Fruit fly (Drosophila melanogaster) whole organism, embryonic: ENCODE results near the gene CG7029.

ENCODE experiments used
- Atf3 ChIP-seq: fragments of 200-800 bp; sonication (Bioruptor generic); optimal IDR thresholded peaks from 3 replicates; lab custom pipeline; 2016; ENCODE audit warnings: missing biosample characterization, missing genetic modification characterization
- BtbVII ChIP-seq: fragments of 200-800 bp; sonication (Bioruptor generic); optimal IDR thresholded peaks from 3 replicates; lab custom pipeline; 2017; ENCODE audit warnings: missing biosample characterization, mild to moderate bottlenecking, missing genetic modification characterization
- CG10366 ChIP-seq: fragments of 200-800 bp; sonication (Bioruptor generic); IDR thresholded peaks from 2 replicates; pipeline ENCODE4 v1.3.6; 2022; ENCODE audit warnings: missing biosample characterization, missing genetic modification characterization
- CG11456 ChIP-seq: fragments of 200-800 bp; sonication (Bioruptor generic); IDR thresholded peaks from 3 replicates; pipeline ENCODE4 v1.3.6; 2022; ENCODE audit warnings: missing biosample characterization, missing genetic modification characterization
- CG12659 ChIP-seq: fragments of 200-800 bp; sonication (Bioruptor generic); optimal IDR thresholded peaks from 3 replicates; lab custom pipeline; 2017; ENCODE audit warnings: mild to moderate bottlenecking, missing biosample characterization, missing genetic modification reagents, missing genetic modification characterization
- CG13296 ChIP-seq: fragments of 200-800 bp; sonication (Bioruptor generic); optimal IDR thresholded peaks from 3 replicates; lab custom pipeline; 2018; ENCODE audit warnings: missing biosample characterization, mild to moderate bottlenecking, missing genetic modification characterization
- CG13424 ChIP-seq: fragments of 200-800 bp; sonication (Bioruptor generic); optimal IDR thresholded peaks from 2 replicates; lab custom pipeline; 2019; ENCODE audit warnings: missing biosample characterization, mild to moderate bottlenecking, missing genetic modification characterization, moderate library complexity
- CG14710 ChIP-seq: fragments of 200-800 bp; sonication (Bioruptor generic); optimal IDR thresholded peaks from 3 replicates; lab custom pipeline; 2019; ENCODE audit warnings: missing biosample characterization, mild to moderate bottlenecking, missing genetic modification characterization, moderate library complexity
- CG17385 ChIP-seq: fragments of 200-800 bp; sonication (Bioruptor generic); optimal IDR thresholded peaks from 3 replicates; lab custom pipeline; 2018; ENCODE audit warnings: missing biosample characterization, mild to moderate bottlenecking, missing genetic modification characterization
- CG18619 ChIP-seq: fragments of 200-800 bp; sonication (Bioruptor generic); optimal IDR thresholded peaks from 3 replicates; lab custom pipeline; 2017; ENCODE audit warnings: missing biosample characterization, mild to moderate bottlenecking, missing genetic modification characterization
- CG2120 ChIP-seq: fragments of 200-800 bp; sonication (Bioruptor generic); optimal IDR thresholded peaks from 3 replicates; lab custom pipeline; 2016; ENCODE audit warnings: missing biosample characterization, missing genetic modification characterization
- CG2678 ChIP-seq: fragments of 200-800 bp; sonication (Bioruptor generic); optimal IDR thresholded peaks from 3 replicates; lab custom pipeline; 2019; ENCODE audit warnings: missing biosample characterization, mild to moderate bottlenecking, missing genetic modification characterization, moderate library complexity
- CG30431 ChIP-seq: fragments of 200-800 bp; sonication (Bioruptor generic); optimal IDR thresholded peaks from 2 replicates; lab custom pipeline; 2017; ENCODE audit warnings: missing biosample characterization, missing genetic modification characterization
- CG3847 ChIP-seq: fragments of 200-800 bp; sonication (Bioruptor generic); IDR thresholded peaks from 2 replicates; pipeline ENCODE4 v1.3.6; 2022; ENCODE audit warnings: missing biosample characterization, missing genetic modification characterization
- CG6175 ChIP-seq: fragments of 200-800 bp; sonication (Bioruptor generic); IDR thresholded peaks from 3 replicates; pipeline ENCODE4 v1.3.6; 2022; ENCODE audit warnings: missing biosample characterization, missing genetic modification characterization
- CG6765 ChIP-seq: fragments of 200-800 bp; sonication (Bioruptor generic); optimal IDR thresholded peaks from 3 replicates; lab custom pipeline; 2017; ENCODE audit warnings: missing biosample characterization, mild to moderate bottlenecking, missing genetic modification characterization
- CG6854 ChIP-seq: fragments of 200-800 bp; sonication (Bioruptor generic); optimal IDR thresholded peaks from 3 replicates; lab custom pipeline; 2017; ENCODE audit warnings: missing biosample characterization, mild to moderate bottlenecking, missing genetic modification characterization
- Camta ChIP-seq: fragments of 200-800 bp; sonication (Bioruptor generic); optimal IDR thresholded peaks from 2 replicates; lab custom pipeline; 2016; ENCODE audit warnings: missing biosample characterization, missing genetic modification characterization
- Hsf ChIP-seq: fragments of 200-800 bp; sonication (Bioruptor generic); optimal IDR thresholded peaks from 3 replicates; lab custom pipeline; 2016; ENCODE audit warnings: missing biosample characterization, missing genetic modification characterization
- Jarid2 ChIP-seq: fragments of 200-800 bp; sonication (Bioruptor generic); optimal IDR thresholded peaks from 3 replicates; lab custom pipeline; 2017; ENCODE audit warnings: mild to moderate bottlenecking, missing biosample characterization, missing genetic modification reagents, missing genetic modification characterization
- Kr ChIP-seq: fragments of 200-800 bp; sonication (Bioruptor generic); optimal IDR thresholded peaks from 2 replicates; lab custom pipeline; 2017; ENCODE audit warnings: missing biosample characterization, mild to moderate bottlenecking, missing genetic modification characterization
- Lpt ChIP-seq: fragments of >200 bp; optimal IDR thresholded peaks from 2 replicates; lab custom pipeline; 2018; ENCODE audit warnings: missing biosample characterization, missing genetic modification characterization
- Mad ChIP-seq: fragments of 200-800 bp; sonication (Bioruptor generic); optimal IDR thresholded peaks from 2 replicates; lab custom pipeline; 2016; ENCODE audit warnings: missing biosample characterization, missing genetic modification characterization
- Meics ChIP-seq: fragments of 200-800 bp; sonication (Bioruptor generic); optimal IDR thresholded peaks from 2 replicates; lab custom pipeline; 2017; ENCODE audit warnings: missing biosample characterization, mild to moderate bottlenecking, missing genetic modification characterization
- Rx ChIP-seq: fragments of 200-800 bp; sonication (Bioruptor generic); IDR thresholded peaks from 2 replicates; pipeline ENCODE4 v1.3.6; 2022; ENCODE audit warnings: missing biosample characterization, missing genetic modification characterization
- Stat92E ChIP-seq, 3 experiments: fragments of >200 bp in 2 of 3; fragments of 200-800 bp in 1 of 3; sonication (Bioruptor generic) in 1 of 3; optimal IDR thresholded peaks; 2 replicates each; lab custom pipeline; 2017 to 2019; ENCODE audit warnings: missing biosample characterization in 3 of 3, missing genetic modification characterization in 3 of 3, mild to moderate bottlenecking in 1 of 3, moderate library complexity in 1 of 3
- Tbp ChIP-seq: fragments of >200 bp; optimal IDR thresholded peaks from 2 replicates; lab custom pipeline; 2018; ENCODE audit warnings: missing biosample characterization, missing genetic modification characterization
- aop ChIP-seq: fragments of 200-800 bp; sonication (Bioruptor generic); IDR thresholded peaks from 2 replicates; pipeline ENCODE4 v1.3.6; 2022; ENCODE audit warnings: missing biosample characterization, missing genetic modification characterization
- ara ChIP-seq: fragments of 200-800 bp; sonication (Bioruptor generic); IDR thresholded peaks from 2 replicates; pipeline ENCODE4 v1.3.6; 2022; ENCODE audit warnings: missing biosample characterization, missing genetic modification characterization
- bbx ChIP-seq: fragments of 200-800 bp; sonication (Bioruptor generic); IDR thresholded peaks from 2 replicates; pipeline ENCODE4 v1.3.6; 2022; ENCODE audit warnings: missing biosample characterization, missing genetic modification characterization; ENCODE audit not compliant: partially characterized antibody
- br ChIP-seq: fragments of >200 bp; optimal IDR thresholded peaks from 2 replicates; lab custom pipeline; 2017
- cg ChIP-seq: fragments of 200-800 bp; sonication (Bioruptor generic); optimal IDR thresholded peaks from 3 replicates; lab custom pipeline; 2019; ENCODE audit warnings: missing biosample characterization, mild to moderate bottlenecking, missing genetic modification characterization, moderate library complexity
- danr ChIP-seq: fragments of 200-800 bp; sonication (Bioruptor generic); IDR thresholded peaks from 2 replicates; pipeline ENCODE4 v1.3.6; 2022; ENCODE audit warnings: missing biosample characterization, missing genetic modification characterization
- dpn ChIP-seq, 2 experiments: fragments of 200-800 bp; sonication (Bioruptor generic); optimal IDR thresholded peaks; 3 replicates each; lab custom pipeline; 2016; ENCODE audit warnings: missing biosample characterization in 2 of 2, missing genetic modification characterization in 2 of 2
- ems ChIP-seq: fragments of 200-800 bp; sonication (Bioruptor generic); optimal IDR thresholded peaks from 3 replicates; lab custom pipeline; 2016; ENCODE audit warnings: missing biosample characterization, missing genetic modification characterization
- gcm ChIP-seq: fragments of 200-800 bp; sonication (Bioruptor generic); optimal IDR thresholded peaks from 2 replicates; lab custom pipeline; 2019; ENCODE audit warnings: missing biosample characterization, mild to moderate bottlenecking, missing genetic modification characterization, moderate library complexity
- gcm2 ChIP-seq: fragments of 200-800 bp; sonication (Bioruptor generic); optimal IDR thresholded peaks from 2 replicates; lab custom pipeline; 2016; ENCODE audit warnings: missing biosample characterization, missing genetic modification characterization
- gsb ChIP-seq: fragments of 200-800 bp; sonication (Bioruptor generic); IDR thresholded peaks from 2 replicates; pipeline ENCODE4 v1.3.6; 2022; ENCODE audit warnings: missing biosample characterization, missing genetic modification characterization
- hth ChIP-seq: fragments of >200 bp; optimal IDR thresholded peaks from 2 replicates; lab custom pipeline; 2017; ENCODE audit warnings: inconsistent platforms
- inv ChIP-seq: fragments of 200-800 bp; sonication (Bioruptor generic); IDR thresholded peaks from 2 replicates; pipeline ENCODE4 v1.3.6; 2022; ENCODE audit warnings: missing biosample characterization, missing genetic modification characterization; ENCODE audit not compliant: partially characterized antibody
- kni ChIP-seq: fragments of 200-800 bp; sonication (Bioruptor generic); optimal IDR thresholded peaks from 3 replicates; lab custom pipeline; 2017; ENCODE audit warnings: mild to moderate bottlenecking, missing biosample characterization, missing genetic modification reagents, missing genetic modification characterization
- maf-S ChIP-seq: fragments of 200-800 bp; sonication (Bioruptor generic); optimal IDR thresholded peaks from 2 replicates; lab custom pipeline; 2016; ENCODE audit warnings: missing biosample characterization, missing genetic modification characterization
- mirr ChIP-seq: fragments of 200-800 bp; sonication (Bioruptor generic); optimal IDR thresholded peaks from 3 replicates; lab custom pipeline; 2018; ENCODE audit warnings: missing biosample characterization, mild to moderate bottlenecking, missing genetic modification characterization
- nau ChIP-seq: fragments of 200-800 bp; sonication (Bioruptor generic); optimal IDR thresholded peaks from 3 replicates; lab custom pipeline; 2017; ENCODE audit warnings: missing biosample characterization, mild to moderate bottlenecking, missing genetic modification characterization, missing genetic modification reagents
- otp ChIP-seq: fragments of 200-800 bp; sonication (Bioruptor generic); IDR thresholded peaks from 3 replicates; pipeline ENCODE4, ENCODE4 v1.3.6; 2022; ENCODE audit warnings: missing biosample characterization, missing genetic modification characterization
- pita ChIP-seq: fragments of 200-800 bp; sonication (Bioruptor generic); optimal IDR thresholded peaks from 2 replicates; lab custom pipeline; 2017; ENCODE audit warnings: missing biosample characterization, mild to moderate bottlenecking, missing genetic modification characterization
- psq ChIP-seq: fragments of 200-800 bp; sonication (Bioruptor generic); optimal IDR thresholded peaks from 2 replicates; lab custom pipeline; 2017; ENCODE audit warnings: missing biosample characterization, missing genetic modification characterization
- ro ChIP-seq: fragments of 200-800 bp; sonication (Bioruptor generic); IDR thresholded peaks from 2 replicates; pipeline ENCODE4 v1.3.6; 2022; ENCODE audit warnings: missing biosample characterization, missing genetic modification characterization
- salm ChIP-seq: fragments of 200-800 bp; sonication (Bioruptor generic); optimal IDR thresholded peaks from 2 replicates; lab custom pipeline; 2018; ENCODE audit warnings: missing biosample characterization, mild to moderate bottlenecking, missing genetic modification characterization
- trem ChIP-seq: fragments of 200-800 bp; optimal IDR thresholded peaks from 3 replicates; lab custom pipeline; 2019; ENCODE audit warnings: missing biosample characterization, mild to moderate bottlenecking, missing genetic modification characterization, moderate library complexity
- vnd ChIP-seq: fragments of 200-800 bp; sonication (Bioruptor generic); IDR thresholded peaks from 3 replicates; pipeline ENCODE4 v1.3.6; 2022; ENCODE audit warnings: missing biosample characterization, missing genetic modification characterization; ENCODE audit not compliant: partially characterized antibody
- yki ChIP-seq: fragments of >200 bp; optimal IDR thresholded peaks from 3 replicates; lab custom pipeline; 2018
- zen ChIP-seq: fragments of 200-800 bp; sonication (Bioruptor generic); optimal IDR thresholded peaks from 3 replicates; lab custom pipeline; 2018; ENCODE audit warnings: missing biosample characterization, mild to moderate bottlenecking, missing genetic modification characterization, moderate library complexity

CG7029 gene

DNA sequence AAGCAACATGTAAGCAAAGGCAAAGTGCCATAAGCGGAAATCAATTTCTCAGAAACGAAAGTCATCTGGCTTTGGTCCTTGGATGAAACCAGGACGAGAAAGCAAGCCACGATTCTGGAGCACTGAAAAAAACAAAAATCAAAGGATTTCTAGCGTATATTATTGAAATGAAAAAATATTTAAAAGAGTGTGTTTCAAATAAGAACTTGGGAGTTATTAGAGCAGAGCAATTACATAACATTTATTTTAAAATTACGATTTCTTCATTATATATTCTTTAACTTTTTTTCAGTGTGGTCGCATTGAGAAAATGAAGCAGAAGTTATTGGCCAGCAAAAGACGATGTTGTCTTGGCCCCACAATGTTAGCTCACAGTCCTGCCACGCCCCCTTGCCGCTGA is 72.0 kb downstream of the CG7029 start (continued):
- TF ChIP-seq gcm2 (GFP tag; lab: Kevin White, UChicago) (no peak), mirr (GFP tag; lab: Kevin White, UChicago) (no peak), Camta (GFP tag; lab: Kevin White, UChicago) (no peak), CG13424 (tag; lab: Kevin White, UChicago) (peak; percentile 44), gsb (GFP tag; lab: Robert Waterston, UW) (no peak), bbx (GFP tag; lab: Robert Waterston, UW) (no peak), Meics (GFP tag; lab: Kevin White, UChicago) (peak; percentile 16), Tbp (GFP tag; lab: Kevin White, UChicago) (no peak), CG12659 (GFP tag; lab: Kevin White, UChicago) (no peak), CG10366 (GFP tag; lab: Robert Waterston, UW) (no peak), kni (GFP tag; lab: Kevin White, UChicago) (no peak), otp (GFP tag; lab: Robert Waterston, UW) (no peak), CG14710 (no peak), ara (GFP tag; lab: Robert Waterston, UW) (no peak), maf-S (GFP tag; lab: Kevin White, UChicago) (no peak), gcm (GFP tag; lab: Kevin White, UChicago) (no peak), hth (no peak), CG18619 (no peak), salm (tag; lab: Kevin White, UChicago) (no peak), danr (no peak), CG6765 (GFP tag; lab: Kevin White, UChicago) (peak; percentile 10), Jarid2 (GFP tag; lab: Kevin White, UChicago) (no peak), CG2120 (no peak), zen (tag; lab: Kevin White, UChicago) (no peak), CG17385 (GFP tag; lab: Kevin White, UChicago) (peak; percentile 11), ems (GFP tag; lab: Kevin White, UChicago) (no peak), Stat92E (GFP tag; optimal IDR thresholded peaks at IDR 0.05; lab: Kevin White, UChicago) (no peak), CG2678 (tag; lab: Kevin White, UChicago) (peak; percentile 64), ro (GFP tag; lab: Robert Waterston, UW) (no peak), trem (tag; lab: Kevin White, UChicago) (no peak), inv (GFP tag; lab: Robert Waterston, UW) (no peak), CG13296 (GFP tag; lab: Kevin White, UChicago) (peak; percentile 5), Rx (no peak), Atf3 (GFP tag; lab: Kevin White, UChicago) (no peak), Hsf (no peak), yki (lab: Kevin White, UChicago) (no peak), CG3847 (peak; percentile 19; the same call in 1 of the 2 replicates), CG6175 (GFP tag; lab: Robert Waterston, UW) (no peak), vnd (GFP tag; lab: Robert Waterston, UW) (no peak), BtbVII (GFP tag; lab: Kevin White, UChicago) (no peak), psq (GFP tag; lab: Kevin White, UChicago) (no peak), cg (GFP tag; lab: Kevin White, UChicago) (no peak), dpn (GFP tag; optimal IDR thresholded peaks at IDR 0.05; lab: Kevin White, UChicago) (no peak), nau (GFP tag; lab: Kevin White, UChicago) (no peak), CG30431 (GFP tag; lab: Kevin White, UChicago) (no peak), Kr (GFP tag; lab: Kevin White, UChicago) (no peak), CG11456 (GFP tag; lab: Robert Waterston, UW) (no peak), CG6854 (GFP tag; lab: Kevin White, UChicago) (peak; percentile 9), aop (GFP tag; lab: Robert Waterston, UW) (no peak), Lpt (no peak), Mad (no peak), br (lab: Kevin White, UChicago) (no peak), pita (GFP tag; lab: Kevin White, UChicago) (no peak)
